Fruit fly (Drosophila melanogaster): Measurements from ENCODE around the gene mRpL9.
A peak's percentile ranks its signal among the peaks of the same experiment; 100 is the strongest.

DNA sequence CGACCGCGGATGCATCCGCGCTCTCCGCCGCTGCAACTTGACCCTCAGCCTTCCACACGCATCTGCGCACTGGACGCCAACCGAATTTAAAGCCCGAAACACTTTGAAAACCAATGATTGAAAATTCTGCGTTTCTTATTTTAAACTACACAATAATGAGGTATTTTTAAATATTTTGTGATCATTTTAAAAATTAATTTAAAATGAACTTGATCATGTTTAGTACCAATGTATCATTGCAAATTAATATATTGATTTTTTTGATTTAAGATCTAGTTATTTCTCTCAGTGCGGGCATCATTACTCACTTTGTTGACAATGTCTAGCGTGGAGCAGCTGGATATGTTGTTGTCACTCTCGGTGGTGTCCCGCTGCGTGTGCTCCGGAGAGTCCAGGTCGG lies 36.3 kb downstream of the mRpL9 start:
- TF ChIP-seq Ets98B (GFP tag; IDR thresholded peaks at IDR 0.05) (peak; percentile 41), Pif1A (GFP tag; optimal IDR thresholded peaks at IDR 0.05) (no peak), CG14655 (GFP tag; optimal IDR thresholded peaks at IDR 0.05) (no peak), rn (GFP tag; IDR thresholded peaks at IDR 0.05) (no peak), CG13204 (GFP tag; optimal IDR thresholded peaks at IDR 0.05) (no peak), CG17806 (tag; optimal IDR thresholded peaks at IDR 0.05) (peak; percentile 55), CG15710 (tag; optimal IDR thresholded peaks at IDR 0.05) (peak; percentile 32), EcR (GFP tag; optimal IDR thresholded peaks at IDR 0.05) (no peak), CG10348 (GFP tag; IDR thresholded peaks at IDR 0.05) (no peak), Pif1B (GFP tag; optimal IDR thresholded peaks at IDR 0.05) (no peak), CG4496 (GFP tag; IDR thresholded peaks at IDR 0.05) (peak; percentile 76; the same call in 2 of the 3 replicates), CG32121 (GFP tag; IDR thresholded peaks at IDR 0.05) (peak; percentile 62; the same call in 1 of the 2 replicates), D1 (tag; optimal IDR thresholded peaks at IDR 0.05) (no peak), fd96Ca (GFP tag; IDR thresholded peaks at IDR 0.05) (no peak)

All from whole organism, pupa.